Fruit fly (Drosophila melanogaster): ENCODE results near the gene rdgA.

DNA sequence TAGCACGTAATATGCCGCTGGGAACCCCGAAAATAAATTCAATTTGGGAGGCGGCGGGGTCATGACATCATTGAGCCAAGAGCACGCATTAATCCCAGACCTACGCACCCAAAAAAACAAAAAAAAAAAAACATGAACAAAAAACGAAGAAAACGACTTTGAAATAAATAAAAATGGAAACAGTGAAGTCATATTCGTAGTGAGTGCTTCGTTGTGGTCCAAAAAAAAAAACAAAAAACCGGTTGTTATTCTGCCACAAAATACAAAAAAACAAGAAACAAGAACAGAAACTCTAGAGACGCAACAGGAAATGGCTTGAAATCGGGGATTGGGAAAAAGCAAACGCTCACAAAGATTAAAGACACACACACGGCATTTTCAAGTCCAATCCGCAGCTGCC lies 170.7 kb downstream of the rdgA start:
- TF ChIP-seq EcR (GFP tag; optimal IDR thresholded peaks at IDR 0.05): no peak
- TF ChIP-seq CG15710 (tag; optimal IDR thresholded peaks at IDR 0.05): peak; percentile 32
- no peak for TF ChIP-seq CG10348 (GFP tag; IDR thresholded peaks at IDR 0.05)
- no peak for TF ChIP-seq Pif1B (GFP tag; optimal IDR thresholded peaks at IDR 0.05)
- peak; percentile 29 for TF ChIP-seq Pif1A (GFP tag; optimal IDR thresholded peaks at IDR 0.05)
- no peak for TF ChIP-seq fd96Ca (GFP tag; IDR thresholded peaks at IDR 0.05)
- no peak for TF ChIP-seq Ets98B (GFP tag; IDR thresholded peaks at IDR 0.05)
- TF ChIP-seq CG12605 (GFP tag; IDR thresholded peaks at IDR 0.05): peak; percentile 40; the same call in 1 of the 2 replicates
- TF ChIP-seq D1 (tag; optimal IDR thresholded peaks at IDR 0.05): no peak
- no peak for TF ChIP-seq CG8159 (tag; optimal IDR thresholded peaks at IDR 0.05)
- peak; percentile 48 for TF ChIP-seq gl (tag; optimal IDR thresholded peaks at IDR 0.05)
- no peak for TF ChIP-seq Snoo (tag; optimal IDR thresholded peaks at IDR 0.05)
- TF ChIP-seq CG32121 (GFP tag; IDR thresholded peaks at IDR 0.05): no peak
